Fruit fly (Drosophila melanogaster) whole organism, embryonic: ENCODE results near the gene br.

Source experiments
- Bgb ChIP-seq: fragments of 200-800 bp; sonication (Bioruptor generic); IDR thresholded peaks from 2 replicates; pipeline ENCODE4 v1.3.6; 2022; ENCODE audit warnings: missing biosample characterization, missing genetic modification characterization; ENCODE audit not compliant: partially characterized antibody
- Blimp-1 ChIP-seq: fragments of 200-800 bp; sonication (Bioruptor generic); optimal IDR thresholded peaks from 3 replicates; lab custom pipeline; 2018; ENCODE audit warnings: missing biosample characterization, missing genetic modification characterization, mild to moderate bottlenecking, moderate library complexity, missing genetic modification reagents
- CG10321 ChIP-seq: fragments of 200-800 bp; sonication (Bioruptor generic); IDR thresholded peaks from 2 replicates; pipeline ENCODE4 v1.3.6; 2022; ENCODE audit warnings: missing biosample characterization, missing genetic modification characterization
- CG14710 ChIP-seq: fragments of 200-800 bp; sonication (Bioruptor generic); optimal IDR thresholded peaks from 3 replicates; lab custom pipeline; 2019; ENCODE audit warnings: missing biosample characterization, mild to moderate bottlenecking, missing genetic modification characterization, moderate library complexity
- CG15514 ChIP-seq: fragments of 200-800 bp; sonication (Bioruptor generic); optimal IDR thresholded peaks from 3 replicates; lab custom pipeline; 2017; ENCODE audit warnings: missing biosample characterization, missing genetic modification characterization, mild to moderate bottlenecking, moderate library complexity, missing genetic modification reagents
- CG16863 ChIP-seq: fragments of 200-800 bp; sonication (Bioruptor generic); optimal IDR thresholded peaks from 3 replicates; lab custom pipeline; 2016; ENCODE audit warnings: missing biosample characterization, missing genetic modification characterization
- CG2199 ChIP-seq: fragments of 200-800 bp; sonication (Bioruptor generic); IDR thresholded peaks from 3 replicates; pipeline ENCODE4 v1.3.6; 2022; ENCODE audit warnings: missing biosample characterization, missing genetic modification characterization
- CG43689 ChIP-seq: fragments of 200-800 bp; sonication (Bioruptor generic); IDR thresholded peaks from 2 replicates; pipeline ENCODE4 v1.3.6; 2022; ENCODE audit warnings: missing biosample characterization, missing genetic modification characterization
- CG4707 ChIP-seq: fragments of 200-800 bp; sonication (Bioruptor generic); optimal IDR thresholded peaks from 2 replicates; lab custom pipeline; 2018; ENCODE audit warnings: missing biosample characterization, mild to moderate bottlenecking, missing genetic modification characterization, moderate library complexity
- CG5180 ChIP-seq: fragments of 200-800 bp; sonication (Bioruptor generic); optimal IDR thresholded peaks from 3 replicates; lab custom pipeline; 2017; ENCODE audit warnings: missing biosample characterization, missing genetic modification characterization, mild to moderate bottlenecking, moderate library complexity, missing genetic modification reagents
- E2f2 ChIP-seq: fragments of 200-800 bp; sonication (Bioruptor generic); IDR thresholded peaks from 2 replicates; pipeline ENCODE4 v1.3.6; 2022; ENCODE audit warnings: missing biosample characterization, missing genetic modification characterization
- Fer1 ChIP-seq: fragments of 200-800 bp; sonication (Bioruptor generic); optimal IDR thresholded peaks from 2 replicates; lab custom pipeline; 2017; ENCODE audit warnings: missing biosample characterization, mild to moderate bottlenecking, missing genetic modification characterization
- GATAe ChIP-seq: fragments of 200-800 bp; sonication (Bioruptor generic); conservative IDR thresholded peaks from 2 replicates; pipeline ENCODE4 v1.3.6; 2022; ENCODE audit warnings: missing biosample characterization, missing genetic modification characterization
- Gug ChIP-seq: fragments of 200-800 bp; sonication (Bioruptor generic); IDR thresholded peaks from 4 replicates; pipeline ENCODE4 v1.3.6; 2022; ENCODE audit warnings: missing biosample characterization, missing genetic modification characterization
- Lim3 ChIP-seq: fragments of 200-800 bp; sonication (Bioruptor generic); IDR thresholded peaks from 2 replicates; pipeline ENCODE4 v1.3.6; 2022; ENCODE audit warnings: missing biosample characterization, missing genetic modification characterization
- MBD-R2 ChIP-seq: fragments of 200-800 bp; sonication (Bioruptor generic); IDR thresholded peaks from 2 replicates; pipeline ENCODE4 v1.3.6; 2022; ENCODE audit warnings: missing biosample characterization, missing genetic modification characterization
- MESR4 ChIP-seq: fragments of 200-800 bp; sonication (Bioruptor generic); optimal IDR thresholded peaks from 2 replicates; lab custom pipeline; 2018; ENCODE audit warnings: missing biosample characterization, mild to moderate bottlenecking, missing genetic modification characterization, moderate library complexity
- Mes4 ChIP-seq: fragments of 200-800 bp; sonication (Bioruptor generic); optimal IDR thresholded peaks from 2 replicates; lab custom pipeline; 2016; ENCODE audit warnings: missing biosample characterization, missing genetic modification characterization
- NC2β ChIP-seq: fragments of 200-800 bp; sonication (Bioruptor generic); optimal IDR thresholded peaks from 2 replicates; lab custom pipeline; 2016; ENCODE audit warnings: missing biosample characterization, missing genetic modification characterization
- Neu2 ChIP-seq: fragments of 200-800 bp; sonication (Bioruptor generic); optimal IDR thresholded peaks from 3 replicates; lab custom pipeline; 2016; ENCODE audit warnings: missing biosample characterization, missing genetic modification characterization, borderline replicate concordance
- Six4 ChIP-seq: fragments of 200-800 bp; sonication (Bioruptor generic); optimal IDR thresholded peaks from 2 replicates; lab custom pipeline; 2016; ENCODE audit warnings: missing biosample characterization, missing genetic modification characterization
- abd-A ChIP-seq: fragments of 200-800 bp; sonication (Bioruptor generic); optimal IDR thresholded peaks from 3 replicates; lab custom pipeline; 2019; ENCODE audit warnings: missing biosample characterization, mild to moderate bottlenecking, missing genetic modification characterization, moderate library complexity
- bigmax ChIP-seq: fragments of 200-800 bp; sonication (Bioruptor generic); optimal IDR thresholded peaks from 2 replicates; lab custom pipeline; 2018; ENCODE audit warnings: missing biosample characterization, mild to moderate bottlenecking, missing genetic modification characterization
- cato ChIP-seq: fragments of 200-800 bp; sonication (Bioruptor generic); optimal IDR thresholded peaks from 2 replicates; lab custom pipeline; 2016; ENCODE audit warnings: missing biosample characterization, missing genetic modification characterization, borderline replicate concordance
- cg ChIP-seq: fragments of 200-800 bp; sonication (Bioruptor generic); optimal IDR thresholded peaks from 3 replicates; lab custom pipeline; 2019; ENCODE audit warnings: missing biosample characterization, mild to moderate bottlenecking, missing genetic modification characterization, moderate library complexity
- corto ChIP-seq: fragments of 200-800 bp; sonication (Bioruptor generic); optimal IDR thresholded peaks from 2 replicates; lab custom pipeline; 2016; ENCODE audit warnings: missing biosample characterization, mild to moderate bottlenecking, missing genetic modification characterization, moderate library complexity
- crol ChIP-seq: fragments of 200-800 bp; sonication (Bioruptor generic); IDR thresholded peaks from 2 replicates; pipeline ENCODE4 v1.3.6; 2022; ENCODE audit warnings: missing biosample characterization, missing genetic modification characterization
- da ChIP-seq: fragments of 200-800 bp; sonication (Bioruptor generic); optimal IDR thresholded peaks from 2 replicates; lab custom pipeline; 2016; ENCODE audit warnings: missing biosample characterization, missing genetic modification characterization
- danr ChIP-seq: fragments of 200-800 bp; sonication (Bioruptor generic); IDR thresholded peaks from 2 replicates; pipeline ENCODE4 v1.3.6; 2022; ENCODE audit warnings: missing biosample characterization, missing genetic modification characterization
- dmrt99B ChIP-seq: fragments of 200-800 bp; sonication (Bioruptor generic); optimal IDR thresholded peaks from 2 replicates; lab custom pipeline; 2018; ENCODE audit warnings: missing biosample characterization, mild to moderate bottlenecking, missing genetic modification characterization, moderate library complexity
- emc ChIP-seq: fragments of 200-800 bp; sonication (Bioruptor generic); optimal IDR thresholded peaks from 2 replicates; lab custom pipeline; 2016; ENCODE audit warnings: missing biosample characterization, missing genetic modification characterization
- ewg ChIP-seq: fragments of 200-800 bp; sonication (Bioruptor generic); optimal IDR thresholded peaks from 3 replicates; lab custom pipeline; 2017; ENCODE audit warnings: mild to moderate bottlenecking, missing biosample characterization, missing genetic modification reagents, missing genetic modification characterization
- eyg ChIP-seq: fragments of 200-800 bp; sonication (Bioruptor generic); optimal IDR thresholded peaks from 3 replicates; lab custom pipeline; 2016; ENCODE audit warnings: missing biosample characterization, missing genetic modification characterization
- grn ChIP-seq: fragments of 200-800 bp; sonication (Bioruptor generic); optimal IDR thresholded peaks from 3 replicates; lab custom pipeline; 2017; ENCODE audit warnings: missing biosample characterization, missing genetic modification characterization
- nerfin-1 ChIP-seq: fragments of 200-800 bp; sonication (Bioruptor generic); optimal IDR thresholded peaks from 3 replicates; lab custom pipeline; 2019; ENCODE audit warnings: missing biosample characterization, mild to moderate bottlenecking, missing genetic modification characterization, moderate library complexity
- odd ChIP-seq: fragments of 200-800 bp; sonication (Bioruptor generic); optimal IDR thresholded peaks from 2 replicates; lab custom pipeline; 2017; ENCODE audit warnings: missing biosample characterization, mild to moderate bottlenecking, missing genetic modification characterization
- pita ChIP-seq: fragments of 200-800 bp; sonication (Bioruptor generic); optimal IDR thresholded peaks from 2 replicates; lab custom pipeline; 2017; ENCODE audit warnings: missing biosample characterization, mild to moderate bottlenecking, missing genetic modification characterization
- pzg ChIP-seq: fragments of 200-800 bp; sonication (Bioruptor generic); optimal IDR thresholded peaks from 3 replicates; lab custom pipeline; 2018; ENCODE audit warnings: missing biosample characterization, mild to moderate bottlenecking, missing genetic modification characterization, moderate library complexity
- ro ChIP-seq: fragments of 200-800 bp; sonication (Bioruptor generic); IDR thresholded peaks from 2 replicates; pipeline ENCODE4 v1.3.6; 2022; ENCODE audit warnings: missing biosample characterization, missing genetic modification characterization
- sr ChIP-seq: fragments of 200-800 bp; sonication (Bioruptor generic); IDR thresholded peaks from 3 replicates; pipeline ENCODE4 v1.3.6; 2022; ENCODE audit warnings: missing biosample characterization, missing genetic modification characterization
- trh ChIP-seq: fragments of 200-800 bp; sonication (Bioruptor generic); optimal IDR thresholded peaks from 2 replicates; lab custom pipeline; 2016; ENCODE audit warnings: missing biosample characterization, missing genetic modification characterization
- zen2 ChIP-seq: fragments of 200-800 bp; sonication (Bioruptor generic); IDR thresholded peaks from 3 replicates; pipeline ENCODE4 v1.3.6; 2022; ENCODE audit warnings: missing biosample characterization, missing genetic modification characterization; ENCODE audit not compliant: partially characterized antibody

The br gene

dm6 chrX:1669214-1669613 lies 94.3 kb downstream of the br start, which contains the start of the genes CG3740 and hfw (continued):
- TF ChIP-seq CG10321 (GFP tag; lab: Robert Waterston, UW) = no peak

DNA sequence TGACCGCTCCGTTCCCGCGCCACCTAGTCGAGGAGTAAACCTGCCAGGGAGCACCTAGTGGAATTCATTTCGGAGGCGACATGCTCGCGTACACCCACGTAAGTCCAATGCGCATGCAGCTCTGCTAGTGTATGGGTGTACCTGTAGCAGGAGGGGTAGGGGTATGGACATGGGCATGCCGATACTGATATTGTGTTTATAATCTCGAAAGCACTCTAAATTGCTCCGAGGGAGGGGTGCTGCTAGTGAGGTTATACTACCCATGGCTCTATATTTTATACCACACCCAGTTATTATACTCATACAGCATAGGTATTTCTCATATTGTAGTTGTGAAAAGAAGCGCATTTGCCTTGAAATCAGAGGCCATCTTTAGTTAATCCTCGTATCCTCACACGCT lies 94.9 kb downstream of the br start:
- TF ChIP-seq nerfin-1 (tag; lab: Kevin White, UChicago) (peak; percentile 38), MESR4 (GFP tag; lab: Kevin White, UChicago) (peak; percentile 32), eyg (GFP tag; lab: Kevin White, UChicago) (no peak), MBD-R2 (peak; percentile 17; the same call in 1 of the 2 replicates), Bgb (GFP tag; lab: Robert Waterston, UW) (no peak), bigmax (GFP tag; lab: Kevin White, UChicago) (peak; percentile 62), cato (GFP tag; lab: Kevin White, UChicago) (no peak), dmrt99B (tag; lab: Kevin White, UChicago) (no peak), CG4707 (GFP tag; lab: Kevin White, UChicago) (no peak), GATAe (GFP tag; lab: Robert Waterston, UW) (peak; percentile 50), CG2199 (GFP tag; lab: Robert Waterston, UW) (0 out of 3 replicates have a peak, but pooled peaks have one; percentile 12), Six4 (GFP tag; lab: Kevin White, UChicago) (no peak), crol (GFP tag; lab: Robert Waterston, UW) (peak; percentile 87), danr (GFP tag; lab: Robert Waterston, UW) (no peak), CG14710 (tag; lab: Kevin White, UChicago) (no peak), cg (GFP tag; lab: Kevin White, UChicago) (peak; percentile 34), sr (GFP tag; lab: Robert Waterston, UW) (0 out of 3 replicates have a peak, but pooled peaks have one; percentile 31), pita (GFP tag; lab: Kevin White, UChicago) (no peak)

DNA sequence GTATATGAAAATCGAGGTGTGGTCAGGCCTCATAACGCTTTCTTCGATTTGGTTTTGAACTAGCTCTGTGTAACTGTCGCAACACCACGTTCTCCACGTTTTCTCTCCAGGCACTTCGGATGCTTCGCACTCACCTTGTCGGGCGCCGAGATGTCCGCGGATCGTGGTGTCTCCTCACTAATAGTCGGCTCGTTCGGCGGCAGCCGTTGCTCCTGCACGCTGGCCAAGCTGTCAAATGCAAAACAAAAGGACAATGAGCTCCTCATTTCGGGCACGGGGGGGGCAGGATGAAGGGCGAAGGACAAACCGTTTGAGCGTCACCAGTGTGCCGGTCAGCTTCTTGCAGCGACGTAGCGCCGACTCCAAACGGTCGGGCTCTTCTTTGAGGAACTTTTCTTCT lies 106.3 kb downstream of the br start, which contains the start of gene CG14797:
CG14797 (plus strand) TSS at position 301 of the 400 bp plus-strand sequence.
- TF ChIP-seq emc (GFP tag; lab: Kevin White, UChicago) = no peak
- no peak for TF ChIP-seq trh (GFP tag; lab: Kevin White, UChicago)

- no peak for TF ChIP-seq CG15514 (GFP tag; lab: Kevin White, UChicago)
- peak; percentile 88 for TF ChIP-seq CG5180 (GFP tag; lab: Kevin White, UChicago)
- no peak for TF ChIP-seq CG43689
- TF ChIP-seq CG14710 (tag; lab: Kevin White, UChicago) = no peak
- TF ChIP-seq Blimp-1 (GFP tag; lab: Kevin White, UChicago) = peak; percentile 57
These were observed 111.4 kb downstream of the br start, which contains the start of gene b6 for dm6 chrX:1686305-1686704. Gene b6, plus strand, starts transcription at chrX:1686624.

- peak; percentile 45 for TF ChIP-seq ewg (GFP tag; lab: Kevin White, UChicago)
- TF ChIP-seq abd-A (tag; lab: Kevin White, UChicago) = no peak
- TF ChIP-seq CG15514 (GFP tag; lab: Kevin White, UChicago) = peak; percentile 95
These were observed 116.5 kb downstream of the br start for dm6 chrX:1691475-1691874.

DNA sequence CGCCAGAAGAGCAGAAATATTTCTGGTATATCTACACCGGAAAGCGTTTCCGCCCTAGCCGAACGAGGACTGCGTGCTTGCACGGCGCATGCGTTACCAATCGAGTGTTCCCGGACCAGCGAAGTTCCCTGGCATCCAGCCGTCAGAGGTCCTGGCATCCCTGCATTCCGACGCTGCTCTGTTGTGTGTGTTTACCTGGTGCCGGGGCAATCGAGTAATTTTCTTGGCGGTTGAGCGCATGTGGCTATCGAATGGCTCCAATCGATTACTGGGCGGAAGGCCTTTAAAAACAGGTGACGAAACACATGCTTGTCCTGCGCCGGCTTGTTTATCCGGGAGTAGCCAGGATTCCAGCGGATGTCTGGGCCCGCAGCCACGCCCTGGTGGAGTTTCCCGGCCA lies 117.6 kb downstream of the br start, which contains the start of gene CG32809:
CG32809 (minus strand) TSS at position 216 of the 400 bp plus-strand sequence.
- no peak for TF ChIP-seq odd (GFP tag; lab: Kevin White, UChicago)
- peak; percentile 59; the same call in 1 of the 2 replicates for TF ChIP-seq E2f2
- TF ChIP-seq ro (GFP tag; lab: Robert Waterston, UW) = no peak
- TF ChIP-seq zen2 = no peak
- peak; percentile 58 for TF ChIP-seq pzg
- TF ChIP-seq Lim3 (GFP tag; lab: Robert Waterston, UW) = no peak
- TF ChIP-seq Fer1 (GFP tag; lab: Kevin White, UChicago) = no peak
- TF ChIP-seq Neu2 (GFP tag; lab: Kevin White, UChicago) = no peak
- TF ChIP-seq NC2β (GFP tag; lab: Kevin White, UChicago) = no peak
- no peak for TF ChIP-seq Gug (GFP tag; lab: Robert Waterston, UW)
- no peak for TF ChIP-seq da (GFP tag; lab: Kevin White, UChicago)
- no peak for TF ChIP-seq corto (GFP tag; lab: Kevin White, UChicago)
- no peak for TF ChIP-seq grn (GFP tag; lab: Kevin White, UChicago)
- TF ChIP-seq Mes4 (GFP tag; lab: Kevin White, UChicago) = no peak
- TF ChIP-seq CG16863 = no peak
